Worm (Caenorhabditis elegans) whole organism, late embryonic: ENCODE results near the gene him-10.

Experiments used
- C38D4.7 ChIP-seq: fragments of 200-800 bp; sonication (Bioruptor generic); optimal IDR thresholded peaks from 2 replicates; lab custom pipeline; 2018; ENCODE audit warnings: mild to moderate bottlenecking, missing genetic modification characterization, moderate library complexity, missing compliant biosample characterization
- T23F11.4 ChIP-seq: fragments of 200-800 bp; sonication (Bioruptor generic); optimal IDR thresholded peaks from 2 replicates; lab custom pipeline; 2018; ENCODE audit warnings: mild to moderate bottlenecking, missing genetic modification characterization, missing compliant biosample characterization
- ama-1 ChIP-seq: fragments of 150-350 bp; optimal IDR thresholded peaks from 2 replicates; lab custom pipeline; 2014
- ceh-14 ChIP-seq: sonication (generic microtip); optimal IDR thresholded peaks from 2 replicates; lab custom pipeline; 2016; ENCODE audit warnings: missing genotype, missing genetic modification characterization, missing compliant biosample characterization
- ceh-18 ChIP-seq: sonication (generic microtip); optimal IDR thresholded peaks from 2 replicates; lab custom pipeline; 2016; ENCODE audit warnings: missing genetic modification characterization, missing compliant biosample characterization
- ceh-19 ChIP-seq: fragments of 200-800 bp; sonication (Bioruptor generic); optimal IDR thresholded peaks from 2 replicates; lab custom pipeline; 2018; ENCODE audit warnings: mild to moderate bottlenecking, missing genetic modification characterization, missing compliant biosample characterization
- ceh-2 ChIP-seq: sonication (generic microtip); optimal IDR thresholded peaks from 2 replicates; lab custom pipeline; 2016; ENCODE audit warnings: missing genotype, missing genetic modification characterization, missing compliant biosample characterization
- ceh-22 ChIP-seq: sonication (generic microtip); optimal IDR thresholded peaks from 2 replicates; lab custom pipeline; 2017; ENCODE audit warnings: missing biosample characterization, missing genetic modification characterization
- ceh-24 ChIP-seq: sonication (generic microtip); optimal IDR thresholded peaks from 2 replicates; lab custom pipeline; 2016; ENCODE audit warnings: mild to moderate bottlenecking, missing genetic modification characterization, missing compliant biosample characterization
- ceh-34 ChIP-seq: sonication (generic microtip); optimal IDR thresholded peaks from 2 replicates; lab custom pipeline; 2016; ENCODE audit warnings: mild to moderate bottlenecking, missing genetic modification characterization, missing compliant biosample characterization
- ceh-48 ChIP-seq: sonication (generic microtip); optimal IDR thresholded peaks from 2 replicates; lab custom pipeline; 2016; ENCODE audit warnings: missing genetic modification characterization, inconsistent platforms, missing compliant biosample characterization
- ceh-6 ChIP-seq: fragments of 200-800 bp; sonication (Bioruptor generic); optimal IDR thresholded peaks from 2 replicates; lab custom pipeline; 2018; ENCODE audit warnings: mild to moderate bottlenecking, missing genetic modification characterization, missing compliant biosample characterization
- dmd-4 ChIP-seq: sonication (generic microtip); optimal IDR thresholded peaks from 2 replicates; lab custom pipeline; 2016; ENCODE audit warnings: borderline replicate concordance, missing genetic modification characterization, missing compliant biosample characterization
- elt-2 ChIP-seq: sonication (generic microtip); optimal IDR thresholded peaks from 2 replicates; lab custom pipeline; 2016; ENCODE audit warnings: missing genetic modification reagents, missing genetic modification characterization, missing compliant biosample characterization
- elt-4 ChIP-seq: sonication (generic microtip); optimal IDR thresholded peaks from 2 replicates; lab custom pipeline; 2016; ENCODE audit warnings: missing genetic modification characterization, missing compliant biosample characterization
- eyg-1 ChIP-seq: sonication (generic microtip); optimal IDR thresholded peaks from 2 replicates; lab custom pipeline; 2016; ENCODE audit warnings: missing genotype, missing genetic modification characterization, missing compliant biosample characterization
- fkh-10 ChIP-seq: fragments of 150-350 bp; optimal IDR thresholded peaks from 2 replicates; lab custom pipeline; 2014; ENCODE audit warnings: missing biosample characterization, missing genetic modification reagents, missing genetic modification characterization
- gmeb-2 ChIP-seq: sonication (generic microtip); optimal IDR thresholded peaks from 2 replicates; lab custom pipeline; 2016; ENCODE audit warnings: missing genetic modification characterization, inconsistent platforms, missing compliant biosample characterization
- hlh-13 ChIP-seq: fragments of 200-800 bp; sonication (Bioruptor generic); optimal IDR thresholded peaks from 2 replicates; lab custom pipeline; 2018; ENCODE audit warnings: mild to moderate bottlenecking, missing genetic modification characterization, missing compliant biosample characterization
- hlh-15 ChIP-seq: sonication (generic microtip); optimal IDR thresholded peaks from 2 replicates; lab custom pipeline; 2016; ENCODE audit warnings: missing genetic modification characterization, missing compliant biosample characterization
- hlh-30 ChIP-seq: sonication (generic microtip); optimal IDR thresholded peaks from 2 replicates; lab custom pipeline; 2017; ENCODE audit warnings: antibody characterized with exemption, missing genetic modification characterization, missing compliant biosample characterization; ENCODE audit not compliant: insufficient read depth
- hlh-8 ChIP-seq: sonication (generic microtip); optimal IDR thresholded peaks from 2 replicates; lab custom pipeline; 2016; ENCODE audit warnings: missing genotype, missing genetic modification characterization, missing compliant biosample characterization
- lim-6 ChIP-seq: sonication (generic microtip); optimal IDR thresholded peaks from 2 replicates; lab custom pipeline; 2016; ENCODE audit warnings: missing genetic modification characterization, missing compliant biosample characterization
- madf-2 ChIP-seq: sonication (generic microtip); optimal IDR thresholded peaks from 2 replicates; lab custom pipeline; 2017; ENCODE audit warnings: missing genetic modification characterization, missing compliant biosample characterization
- mec-3 ChIP-seq: sonication (generic microtip); optimal IDR thresholded peaks from 2 replicates; lab custom pipeline; 2016; ENCODE audit warnings: borderline replicate concordance, missing genetic modification characterization, missing compliant biosample characterization
- nfya-1 ChIP-seq: sonication (generic microtip); optimal IDR thresholded peaks from 2 replicates; lab custom pipeline; 2017; ENCODE audit warnings: missing genetic modification characterization, mild to moderate bottlenecking, missing compliant biosample characterization, antibody characterized with exemption, moderate library complexity
- nhr-232 ChIP-seq: sonication (generic microtip); optimal IDR thresholded peaks from 2 replicates; lab custom pipeline; 2016; ENCODE audit warnings: missing genetic modification characterization, missing compliant biosample characterization
- odd-2 ChIP-seq: sonication (generic microtip); optimal IDR thresholded peaks from 2 replicates; lab custom pipeline; 2017; ENCODE audit warnings: antibody characterized with exemption, mild to moderate bottlenecking, missing genetic modification characterization, missing compliant biosample characterization
- pax-1 ChIP-seq: fragments of 150-350 bp; optimal IDR thresholded peaks from 2 replicates; lab custom pipeline; 2014; ENCODE audit warnings: missing biosample characterization, missing genetic modification characterization
- pha-4 ChIP-seq: fragments of 150-350 bp; optimal IDR thresholded peaks from 2 replicates; lab custom pipeline; 2018; ENCODE audit warnings: missing biosample characterization, missing genetic modification reagents, missing genetic modification characterization
- pqm-1 ChIP-seq: sonication (generic microtip); optimal IDR thresholded peaks from 2 replicates; lab custom pipeline; 2016; ENCODE audit warnings: missing genetic modification characterization, missing compliant biosample characterization
- ref-2 ChIP-seq: sonication (generic microtip); optimal IDR thresholded peaks from 2 replicates; lab custom pipeline; 2016; ENCODE audit warnings: missing genetic modification characterization, missing compliant biosample characterization
- rnt-1 ChIP-seq: sonication (generic microtip); optimal IDR thresholded peaks from 2 replicates; lab custom pipeline; 2016; ENCODE audit warnings: missing genetic modification characterization, missing compliant biosample characterization
- sox-2 ChIP-seq: fragments of 200-800 bp; sonication (Bioruptor generic); IDR thresholded peaks from 2 replicates; pipeline ENCODE4 v1.3.6; 2022; ENCODE audit warnings: missing genetic modification reagents, missing genetic modification characterization, missing compliant biosample characterization
- sox-4 ChIP-seq: sonication (generic microtip); optimal IDR thresholded peaks from 2 replicates; lab custom pipeline; 2017; ENCODE audit warnings: mild to moderate bottlenecking, missing genetic modification characterization, inconsistent platforms, missing compliant biosample characterization
- tbx-2 ChIP-seq: sonication (generic microtip); optimal IDR thresholded peaks from 2 replicates; lab custom pipeline; 2016; ENCODE audit warnings: missing genetic modification characterization, missing compliant biosample characterization
- unc-3 ChIP-seq, 2 experiments: fragments of 200-800 bp in 1 of 2; sonication (Bioruptor generic) in 1 of 2; sonication (generic microtip) in 1 of 2; conservative IDR thresholded peaks in 1 of 2; optimal IDR thresholded peaks in 1 of 2; 2 replicates each; pipeline versions ENCODE4 v1.3.6 to Lab custom; 2016 to 2022; ENCODE audit warnings: missing compliant biosample characterization in 2 of 2, missing genetic modification characterization in 2 of 2, missing genetic modification reagents in 1 of 2
- unc-42 ChIP-seq: sonication (generic microtip); optimal IDR thresholded peaks from 2 replicates; lab custom pipeline; 2016; ENCODE audit warnings: missing genotype, missing genetic modification characterization, missing compliant biosample characterization
- unc-55 ChIP-seq: sonication (generic microtip); optimal IDR thresholded peaks from 2 replicates; lab custom pipeline; 2017; ENCODE audit warnings: missing biosample characterization, missing genetic modification reagents, missing genetic modification characterization
- unc-86 ChIP-seq: sonication (generic microtip); optimal IDR thresholded peaks from 2 replicates; lab custom pipeline; 2016; ENCODE audit warnings: missing genetic modification characterization, missing compliant biosample characterization
- ztf-16 ChIP-seq: sonication (generic microtip); optimal IDR thresholded peaks from 2 replicates; lab custom pipeline; 2017; ENCODE audit warnings: missing genetic modification characterization, missing compliant biosample characterization

him-10 gene

DNA sequence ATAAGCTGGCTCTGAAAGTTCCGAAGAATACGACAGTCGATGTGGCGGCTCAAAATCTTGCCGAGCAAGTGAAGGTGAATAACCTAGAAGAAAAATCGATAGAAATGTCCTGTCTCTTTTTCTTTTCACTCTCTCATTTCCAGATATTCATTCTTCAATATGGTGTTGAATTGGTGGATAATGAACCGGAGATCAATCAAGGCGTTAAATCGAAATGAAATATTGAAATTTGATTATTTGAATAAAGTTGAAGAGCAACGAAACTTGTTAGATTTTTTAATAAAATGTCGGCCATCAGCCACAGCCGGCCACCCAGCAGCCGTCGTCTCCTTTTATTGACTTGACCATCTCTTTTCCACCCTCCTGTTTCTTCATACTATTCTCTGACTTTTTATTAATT lies 3.7 kb downstream of the him-10 start, which contains the start of gene R12B2.2:
TSS of gene R12B2.2 (plus strand) at position 301 of the 400 bp plus-strand sequence.
- peak; percentile 1 for TF ChIP-seq ceh-48 (tag; lab: Kevin White, UChicago)
- TF ChIP-seq gmeb-2, result no peak
- TF ChIP-seq pha-4 (tag; lab: Kevin White, UChicago), result no peak
- no peak for TF ChIP-seq ceh-14 (tag; lab: Kevin White, UChicago)
- TF ChIP-seq elt-2 (tag; lab: Kevin White, UChicago), result no peak
- no peak for TF ChIP-seq mec-3 (tag; lab: Kevin White, UChicago)

ce11 chrIII:5810012-5810411 lies 7.0 kb downstream of the him-10 start:
- TF ChIP-seq rnt-1 (no peak), odd-2 (tag; lab: Kevin White, UChicago) (no peak), madf-2 (tag; lab: Kevin White, UChicago) (no peak), ceh-24 (tag; lab: Kevin White, UChicago) (no peak), ceh-18 (no peak), sox-2 (GFP tag; lab: Robert Waterston, UW) (no peak), ztf-16 (tag; lab: Kevin White, UChicago) (no peak), nfya-1 (tag; lab: Kevin White, UChicago) (no peak), elt-4 (tag; lab: Kevin White, UChicago) (no peak), ceh-19 (GFP tag; lab: Kevin White, UChicago) (no peak), dmd-4 (tag; lab: Kevin White, UChicago) (no peak), T23F11.4 (GFP tag; lab: Kevin White, UChicago) (no peak)

DNA sequence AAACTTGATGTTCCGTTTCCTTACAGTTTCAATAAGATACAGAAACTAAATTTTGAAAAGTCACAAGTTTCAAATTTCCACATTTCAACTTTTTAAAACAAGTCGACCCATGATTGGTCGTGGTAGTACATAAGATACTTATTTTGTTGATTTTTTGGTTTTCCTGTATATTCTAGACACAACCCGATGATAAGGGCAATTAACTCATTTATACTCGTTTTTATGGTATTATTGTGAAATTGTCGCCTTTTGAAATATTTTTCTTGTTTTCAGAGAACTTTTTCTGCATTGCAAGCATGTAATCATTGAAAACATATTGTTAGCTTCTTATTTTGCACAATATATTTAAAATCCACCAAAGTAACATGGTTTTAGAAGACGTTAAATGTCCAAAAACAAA lies 8.9 kb downstream of the him-10 start:
- TF ChIP-seq ama-1 (lab: Kevin White, UChicago), result no peak
- TF ChIP-seq nfya-1 (tag; lab: Kevin White, UChicago), result no peak
- no peak for TF ChIP-seq ceh-2 (tag; lab: Kevin White, UChicago)
- TF ChIP-seq ceh-6 (GFP tag; lab: Kevin White, UChicago), result no peak
- no peak for TF ChIP-seq hlh-13
- TF ChIP-seq ceh-19 (GFP tag; lab: Kevin White, UChicago), result no peak
- no peak for TF ChIP-seq ref-2 (tag; lab: Kevin White, UChicago)
- TF ChIP-seq sox-2 (GFP tag; lab: Robert Waterston, UW), result no peak
- TF ChIP-seq nhr-232, result no peak
- no peak for TF ChIP-seq C38D4.7
- TF ChIP-seq lim-6 (tag; lab: Kevin White, UChicago), result no peak
- no peak for TF ChIP-seq hlh-8
- TF ChIP-seq ceh-34 (tag; lab: Kevin White, UChicago), result no peak
- no peak for TF ChIP-seq mec-3 (tag; lab: Kevin White, UChicago)
- TF ChIP-seq fkh-10 (GFP tag; lab: Kevin White, UChicago), result no peak
- no peak for TF ChIP-seq tbx-2 (tag; lab: Kevin White, UChicago)
- no peak for TF ChIP-seq eyg-1 (tag; lab: Kevin White, UChicago)
- TF ChIP-seq T23F11.4 (GFP tag; lab: Kevin White, UChicago), result no peak
- no peak for TF ChIP-seq unc-86
- TF ChIP-seq, all 69 proteins: peak for 0

- no peak for TF ChIP-seq hlh-30 (tag; lab: Kevin White, UChicago)
- peak; percentile 57 for TF ChIP-seq nfya-1 (tag; lab: Kevin White, UChicago)
- peak; percentile 79 for TF ChIP-seq unc-55 (GFP tag; lab: Kevin White, UChicago)
Measured at ce11 chrIII:5812672-5813071, 9.6 kb downstream of the him-10 start.

- TF ChIP-seq sox-4 (tag; lab: Kevin White, UChicago) (no peak), dmd-4 (tag; lab: Kevin White, UChicago) (no peak), ceh-2 (tag; lab: Kevin White, UChicago) (no peak), ceh-22 (no peak), ceh-14 (tag; lab: Kevin White, UChicago) (no peak), unc-42 (tag; lab: Kevin White, UChicago) (no peak), ceh-34 (tag; lab: Kevin White, UChicago) (no peak), unc-3 (GFP tag; conservative IDR thresholded peaks at IDR 0.05; lab: Robert Waterston, UW) (no peak), unc-3 (tag; optimal IDR thresholded peaks at IDR 0.05; lab: Kevin White, UChicago) (no peak), odd-2 (tag; lab: Kevin White, UChicago) (no peak), mec-3 (tag; lab: Kevin White, UChicago) (no peak), hlh-15 (no peak), pax-1 (tag; lab: Kevin White, UChicago) (no peak), unc-55 (GFP tag; lab: Kevin White, UChicago) (no peak), pqm-1 (tag; lab: Kevin White, UChicago) (no peak), ceh-24 (tag; lab: Kevin White, UChicago) (no peak), unc-86 (no peak), ztf-16 (tag; lab: Kevin White, UChicago) (no peak), lim-6 (tag; lab: Kevin White, UChicago) (no peak)
- TF ChIP-seq, all 69 proteins: peak for 0
Measured at ce11 chrIII:5813501-5813900, 10.4 kb downstream of the him-10 start.
